Fruit fly (Drosophila melanogaster) Kc167 (cell line): ENCODE data around the gene fy.

Experiments
- Myc ChIP-seq: fragments of >200 bp; optimal IDR thresholded peaks from 2 replicates; lab custom pipeline; 2017; ENCODE audit warnings: missing external identifiers
- h ChIP-seq: fragments of >200 bp; optimal IDR thresholded peaks from 3 replicates; lab custom pipeline; 2018; ENCODE audit warnings: missing external identifiers
- ttk ChIP-seq: sonication (Bioruptor generic); optimal IDR thresholded peaks from 2 replicates; lab custom pipeline; 2017; ENCODE audit warnings: missing external identifiers

DNA sequence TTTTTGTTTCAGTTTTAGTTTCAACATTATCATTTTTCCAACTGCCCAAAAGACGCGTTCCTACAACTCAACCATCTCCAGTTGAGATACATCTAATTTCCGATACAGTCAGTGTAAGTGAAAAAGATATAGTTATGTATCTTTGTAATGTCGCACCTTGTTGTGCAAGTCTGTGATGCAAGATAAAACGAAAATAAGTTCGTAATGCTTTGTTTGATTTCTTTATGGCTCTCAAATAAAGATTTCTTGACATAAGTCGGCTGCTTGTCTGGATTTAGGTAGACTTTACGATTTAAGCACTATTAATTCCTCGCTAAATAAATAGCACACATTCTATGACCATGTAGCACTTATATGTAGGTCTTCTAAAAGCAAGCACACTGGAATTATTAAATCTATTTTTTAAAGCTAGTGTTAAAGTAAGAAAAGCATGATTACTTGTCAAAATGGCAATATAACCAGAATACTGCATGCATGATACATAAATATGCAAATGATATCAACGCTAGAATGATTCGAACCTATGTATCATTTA is 18.0 kb downstream of the fy start:
- TF ChIP-seq Myc (lab: Kevin White, UChicago) (no peak), h (lab: Kevin White, UChicago) (no peak), ttk (no peak)
